Worm (Caenorhabditis elegans): ENCODE data around the gene ZK185.1.

ce11 chrIV:4570599-4570998, 22.2 kb downstream of the ZK185.1 start:
- TF ChIP-seq aly-2 (tag; optimal IDR thresholded peaks at IDR 0.05), result no peak
- no peak for TF ChIP-seq lsy-2 (tag; optimal IDR thresholded peaks at IDR 0.05)
- no peak for TF ChIP-seq fos-1 (tag; optimal IDR thresholded peaks at IDR 0.05)
- no peak for TF ChIP-seq mef-2 (tag; optimal IDR thresholded peaks at IDR 0.05)
- no peak for TF ChIP-seq nhr-90 (tag; optimal IDR thresholded peaks at IDR 0.05; ENCODE audit: poor library complexity)
- no peak for TF ChIP-seq skn-1 (tag; optimal IDR thresholded peaks at IDR 0.05)

All from whole organism, L1 larva.